Worm (Caenorhabditis elegans): ENCODE measurements around the gene glr-7.

Gene glr-7

ce11 chrX:2382227-2382626 is 37.5 kb downstream of the glr-7 start:
- TF ChIP-seq ceh-43 (GFP tag; optimal IDR thresholded peaks at IDR 0.05): no peak
- TF ChIP-seq lin-13 (tag; optimal IDR thresholded peaks at IDR 0.05): peak; percentile 38
- TF ChIP-seq mep-1 (tag; optimal IDR thresholded peaks at IDR 0.05): no peak
- peak; percentile 21 for TF ChIP-seq pha-4 (tag; optimal IDR thresholded peaks at IDR 0.05)
- no peak for TF ChIP-seq lsy-2 (tag; optimal IDR thresholded peaks at IDR 0.05)
- TF ChIP-seq ces-1 (GFP tag; optimal IDR thresholded peaks at IDR 0.05): peak; percentile 9

ce11 chrX:2381282-2381681 is 38.4 kb downstream of the glr-7 start, which contains the start of gene F47G3.4:
Gene F47G3.4, plus strand, starts transcription at chrX:2381582.
- no peak for TF ChIP-seq ceh-39 (tag; optimal IDR thresholded peaks at IDR 0.05)
- TF ChIP-seq nhr-2 (tag; optimal IDR thresholded peaks at IDR 0.05): no peak
- TF ChIP-seq flh-1 (GFP tag; optimal IDR thresholded peaks at IDR 0.05): no peak
- no peak for TF ChIP-seq lin-13 (tag; optimal IDR thresholded peaks at IDR 0.05)
- no peak for TF ChIP-seq elt-1 (tag; optimal IDR thresholded peaks at IDR 0.05; ENCODE audit: borderline replicate concordance, insufficient read depth)
- no peak for TF ChIP-seq unc-120 (tag; optimal IDR thresholded peaks at IDR 0.05; ENCODE audit: poor library complexity, severe bottlenecking)
- TF ChIP-seq mls-2 (tag; optimal IDR thresholded peaks at IDR 0.05): no peak
- no peak for TF ChIP-seq drap-1 (GFP tag; optimal IDR thresholded peaks at IDR 0.05)
- TF ChIP-seq ztf-11 (tag; optimal IDR thresholded peaks at IDR 0.05): no peak
- no peak for TF ChIP-seq lsy-2 (tag; optimal IDR thresholded peaks at IDR 0.05)
- no peak for TF ChIP-seq bed-3 (GFP tag; optimal IDR thresholded peaks at IDR 0.05)
- TF ChIP-seq ceh-83 (GFP tag; optimal IDR thresholded peaks at IDR 0.05): no peak
- TF ChIP-seq pha-4 (tag; optimal IDR thresholded peaks at IDR 0.05): no peak
- no peak for TF ChIP-seq cnd-1 (tag; optimal IDR thresholded peaks at IDR 0.05)
- no peak for TF ChIP-seq blmp-1 (tag; optimal IDR thresholded peaks at IDR 0.05)

ce11 chrX:2380818-2381217 is 38.9 kb downstream of the glr-7 start:
- TF ChIP-seq bed-3 (GFP tag; optimal IDR thresholded peaks at IDR 0.05) (no peak), nhr-2 (tag; optimal IDR thresholded peaks at IDR 0.05) (no peak), ham-2 (GFP tag; optimal IDR thresholded peaks at IDR 0.05) (no peak), unc-120 (tag; optimal IDR thresholded peaks at IDR 0.05; ENCODE audit: poor library complexity, severe bottlenecking) (no peak), ces-1 (GFP tag; optimal IDR thresholded peaks at IDR 0.05) (no peak), mep-1 (tag; optimal IDR thresholded peaks at IDR 0.05) (no peak), mls-2 (tag; optimal IDR thresholded peaks at IDR 0.05) (no peak), blmp-1 (tag; optimal IDR thresholded peaks at IDR 0.05) (no peak), snpc-4 (tag; optimal IDR thresholded peaks at IDR 0.05) (no peak), hlh-1 (tag; optimal IDR thresholded peaks at IDR 0.05) (no peak), flh-1 (GFP tag; optimal IDR thresholded peaks at IDR 0.05) (no peak), nhr-237 (tag; optimal IDR thresholded peaks at IDR 0.05) (no peak)

- TF ChIP-seq lsy-2 (tag; optimal IDR thresholded peaks at IDR 0.05) (no peak), blmp-1 (tag; optimal IDR thresholded peaks at IDR 0.05) (no peak), ces-1 (GFP tag; optimal IDR thresholded peaks at IDR 0.05) (no peak), hlh-1 (tag; optimal IDR thresholded peaks at IDR 0.05) (no peak), lin-32 (GFP tag; optimal IDR thresholded peaks at IDR 0.05) (no peak), ham-2 (GFP tag; optimal IDR thresholded peaks at IDR 0.05) (no peak), flh-1 (GFP tag; optimal IDR thresholded peaks at IDR 0.05) (no peak), ceh-39 (tag; optimal IDR thresholded peaks at IDR 0.05) (no peak), ztf-11 (tag; optimal IDR thresholded peaks at IDR 0.05) (no peak), M03D4.4 (tag; optimal IDR thresholded peaks at IDR 0.05) (no peak), sem-2 (GFP tag; optimal IDR thresholded peaks at IDR 0.05) (no peak), unc-62 (GFP tag; optimal IDR thresholded peaks at IDR 0.05) (no peak), mep-1 (tag; optimal IDR thresholded peaks at IDR 0.05) (no peak), mls-2 (tag; optimal IDR thresholded peaks at IDR 0.05) (no peak), nhr-12 (tag; optimal IDR thresholded peaks at IDR 0.05) (no peak)
Observed at ce11 chrX:2375300-2376035, 44.2 kb downstream of the glr-7 start, which contains the start of gene F47G3.3. Gene F47G3.3, plus strand, starts transcription at chrX:2375985.

- TF ChIP-seq unc-120 (tag; optimal IDR thresholded peaks at IDR 0.05; ENCODE audit: poor library complexity, severe bottlenecking): no peak
- TF ChIP-seq ceh-39 (tag; optimal IDR thresholded peaks at IDR 0.05): no peak
- TF ChIP-seq cnd-1 (tag; optimal IDR thresholded peaks at IDR 0.05): no peak
- TF ChIP-seq unc-39 (tag; optimal IDR thresholded peaks at IDR 0.05): no peak
- TF ChIP-seq mab-5 (tag; optimal IDR thresholded peaks at IDR 0.05): no peak
- no peak for TF ChIP-seq sptf-1 (tag; optimal IDR thresholded peaks at IDR 0.05)
- TF ChIP-seq mls-2 (tag; optimal IDR thresholded peaks at IDR 0.05): no peak
- TF ChIP-seq sem-2 (GFP tag; optimal IDR thresholded peaks at IDR 0.05): no peak
- TF ChIP-seq mep-1 (tag; optimal IDR thresholded peaks at IDR 0.05): no peak
- TF ChIP-seq drap-1 (GFP tag; optimal IDR thresholded peaks at IDR 0.05): no peak
- TF ChIP-seq M03D4.4 (tag; optimal IDR thresholded peaks at IDR 0.05): no peak
- no peak for TF ChIP-seq pha-4 (tag; optimal IDR thresholded peaks at IDR 0.05)
- TF ChIP-seq nhr-28 (tag; optimal IDR thresholded peaks at IDR 0.05): no peak
- no peak for TF ChIP-seq ces-1 (GFP tag; optimal IDR thresholded peaks at IDR 0.05)
Observed at ce11 chrX:2372134-2372533, 47.5 kb downstream of the glr-7 start.
